Worm (Caenorhabditis elegans) whole organism, L3 larva: ENCODE data around the gene C23H3.9.

ENCODE experiments used
- ama-1 ChIP-seq: fragments of 150-350 bp; optimal IDR thresholded peaks from 2 replicates; lab custom pipeline; 2018
- ceh-28 ChIP-seq: fragments of 150-350 bp; optimal IDR thresholded peaks from 2 replicates; lab custom pipeline; 2014; ENCODE audit warnings: missing biosample characterization, missing genetic modification reagents, missing genetic modification characterization
- ceh-9 ChIP-seq: sonication (generic microtip); optimal IDR thresholded peaks from 2 replicates; lab custom pipeline; 2018; ENCODE audit warnings: missing biosample characterization, missing genetic modification characterization
- fos-1 ChIP-seq: fragments of 150-350 bp; optimal IDR thresholded peaks from 2 replicates; lab custom pipeline; 2014; ENCODE audit warnings: missing biosample characterization, missing genetic modification characterization
- jun-1 ChIP-seq: fragments of 150-350 bp; optimal IDR thresholded peaks from 2 replicates; lab custom pipeline; 2014; ENCODE audit warnings: missing biosample characterization, missing genetic modification reagents, missing genetic modification characterization
- mdl-1 ChIP-seq: fragments of 150-350 bp; optimal IDR thresholded peaks from 2 replicates; lab custom pipeline; 2014; ENCODE audit warnings: missing biosample characterization, missing genetic modification characterization
- skn-1 ChIP-seq: fragments of 150-350 bp; optimal IDR thresholded peaks from 2 replicates; lab custom pipeline; 2014; ENCODE audit warnings: missing biosample characterization, missing genetic modification characterization
- snpc-4 ChIP-seq: fragments of 150-350 bp; optimal IDR thresholded peaks from 2 replicates; lab custom pipeline; 2014; ENCODE audit warnings: missing biosample characterization, missing genetic modification characterization
- unc-39 ChIP-seq: sonication (generic microtip); optimal IDR thresholded peaks from 4 replicates; lab custom pipeline; 2017; ENCODE audit warnings: missing biosample characterization, missing genetic modification characterization
- ztf-4 ChIP-seq: fragments of 150-350 bp; optimal IDR thresholded peaks from 2 replicates; lab custom pipeline; 2014; ENCODE audit warnings: missing biosample characterization, missing genetic modification characterization

- TF ChIP-seq skn-1 (tag; lab: Kevin White, UChicago) (no peak), mdl-1 (tag; lab: Kevin White, UChicago) (no peak), ztf-4 (no peak), fos-1 (tag; lab: Kevin White, UChicago) (no peak), ceh-28 (tag; lab: Kevin White, UChicago) (no peak), unc-39 (no peak), ama-1 (no peak), jun-1 (tag; lab: Kevin White, UChicago) (no peak), ceh-9 (tag; lab: Kevin White, UChicago) (no peak), snpc-4 (no peak)
Observed at ce11 chrII:101176-101575, 22.1 kb upstream of the C23H3.9 start.
